Worm (Caenorhabditis elegans): ENCODE results near the gene ifta-2.

The ifta-2 gene

DNA sequence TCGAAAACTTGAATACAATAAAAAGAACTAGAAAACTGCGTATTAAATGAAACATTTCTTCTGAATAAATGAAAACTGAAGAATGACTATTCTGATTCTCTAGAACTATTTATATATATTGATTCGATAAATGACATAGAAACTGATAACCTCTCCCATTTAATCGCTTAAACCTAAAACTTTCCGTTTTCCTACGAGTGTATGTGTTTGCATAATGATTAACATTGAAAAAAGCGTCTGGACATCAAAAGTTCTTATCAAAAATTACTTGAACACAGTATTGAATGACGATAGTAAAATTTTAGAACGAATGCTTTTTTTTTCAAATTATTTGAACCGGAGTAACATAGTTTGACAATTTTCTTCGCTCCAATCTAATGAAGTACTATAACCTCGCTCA lies 40.3 kb upstream of the ifta-2 start, which contains the start of gene C49C3.9:
C49C3.9 (minus strand) TSS at position 136 of the 400 bp plus-strand sequence.
- no peak for TF ChIP-seq lsy-12 (tag; optimal IDR thresholded peaks at IDR 0.05)
- no peak for TF ChIP-seq ztf-4 (tag; optimal IDR thresholded peaks at IDR 0.05)
- TF ChIP-seq ceh-28 (tag; optimal IDR thresholded peaks at IDR 0.05) = no peak
- no peak for TF ChIP-seq unc-62 (GFP tag; optimal IDR thresholded peaks at IDR 0.05)
- TF ChIP-seq pqm-1 (tag; optimal IDR thresholded peaks at IDR 0.05) = peak; percentile 85
- no peak for TF ChIP-seq nhr-23 (tag; optimal IDR thresholded peaks at IDR 0.05)
- TF ChIP-seq elt-2 (tag; optimal IDR thresholded peaks at IDR 0.05) = peak; percentile 92
- TF ChIP-seq mml-1 (tag; optimal IDR thresholded peaks at IDR 0.05) = no peak

DNA sequence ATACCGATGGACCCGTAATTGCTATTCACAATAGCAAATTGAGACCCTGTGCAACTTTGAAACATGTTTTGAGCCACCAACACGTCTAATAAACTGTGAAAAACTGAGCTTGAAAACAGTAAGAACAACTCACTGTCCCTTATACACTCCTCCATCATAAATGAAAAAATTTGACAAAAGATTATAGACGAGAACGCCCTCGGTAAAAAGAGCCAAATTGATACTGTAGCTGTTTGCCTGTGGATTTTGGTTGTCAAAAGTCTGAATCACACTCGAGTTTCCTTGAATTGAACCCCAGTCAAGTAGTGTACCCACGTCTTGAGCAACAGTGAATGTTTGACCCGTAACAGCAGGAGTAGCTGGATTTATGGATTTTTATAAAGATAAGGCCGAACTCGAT lies 39.2 kb upstream of the ifta-2 start:
- TF ChIP-seq eor-1 (tag; optimal IDR thresholded peaks at IDR 0.05) (no peak), egl-27 (tag; optimal IDR thresholded peaks at IDR 0.05) (no peak), pqm-1 (tag; optimal IDR thresholded peaks at IDR 0.05) (no peak), skn-1 (tag; optimal IDR thresholded peaks at IDR 0.05) (no peak), ceh-82 (tag; optimal IDR thresholded peaks at IDR 0.05) (no peak), mml-1 (tag; optimal IDR thresholded peaks at IDR 0.05) (no peak), elt-1 (tag; optimal IDR thresholded peaks at IDR 0.05) (no peak), nfya-1 (tag; optimal IDR thresholded peaks at IDR 0.05; ENCODE audit: insufficient read depth) (no peak), aly-2 (tag; optimal IDR thresholded peaks at IDR 0.05) (no peak), egl-5 (tag; optimal IDR thresholded peaks at IDR 0.05) (no peak)

DNA sequence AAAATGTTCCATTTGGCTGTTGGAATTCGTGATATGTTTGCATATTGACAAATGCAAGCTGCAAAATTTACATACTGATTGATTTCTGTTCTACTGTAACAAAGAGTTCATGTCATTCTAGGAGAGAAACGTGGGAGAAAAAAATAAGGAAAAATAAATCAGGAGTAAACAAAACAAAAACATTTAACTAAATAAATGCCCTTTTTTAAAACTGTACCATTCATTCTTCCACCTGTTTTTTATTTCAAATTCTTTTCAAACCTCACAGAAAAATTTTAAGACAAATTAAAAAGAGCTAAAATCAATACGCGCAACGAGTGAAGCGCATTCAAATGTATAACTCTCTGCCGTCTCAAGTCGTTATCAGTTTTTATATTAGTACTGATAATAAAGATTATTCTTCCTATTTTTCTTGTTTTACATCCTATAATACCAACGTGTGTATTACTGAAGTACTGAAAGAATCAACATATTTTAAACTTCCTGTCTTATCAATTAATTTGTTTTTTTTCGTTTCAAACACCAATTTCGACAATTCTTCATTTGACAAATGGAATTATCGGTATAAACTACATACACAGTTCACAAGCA lies 37.2 kb upstream of the ifta-2 start, which contains the start of gene C49C3.10:
C49C3.10 (minus strand) TSS at position 51 of the 591 bp plus-strand sequence.
- TF ChIP-seq pqm-1 (tag; optimal IDR thresholded peaks at IDR 0.05) = peak; percentile 88
- no peak for TF ChIP-seq fkh-10 (GFP tag; optimal IDR thresholded peaks at IDR 0.05)
- no peak for TF ChIP-seq lin-15B (tag; optimal IDR thresholded peaks at IDR 0.05)
- TF ChIP-seq daf-12 (tag; optimal IDR thresholded peaks at IDR 0.05) = no peak
- peak; percentile 80 for TF ChIP-seq jun-1 (tag; optimal IDR thresholded peaks at IDR 0.05)
- TF ChIP-seq elt-2 (tag; optimal IDR thresholded peaks at IDR 0.05) = peak; percentile 94
- no peak for TF ChIP-seq ceh-16 (tag; optimal IDR thresholded peaks at IDR 0.05)
- peak; percentile 65 for TF ChIP-seq pha-4 (tag; optimal IDR thresholded peaks at IDR 0.05)

DNA sequence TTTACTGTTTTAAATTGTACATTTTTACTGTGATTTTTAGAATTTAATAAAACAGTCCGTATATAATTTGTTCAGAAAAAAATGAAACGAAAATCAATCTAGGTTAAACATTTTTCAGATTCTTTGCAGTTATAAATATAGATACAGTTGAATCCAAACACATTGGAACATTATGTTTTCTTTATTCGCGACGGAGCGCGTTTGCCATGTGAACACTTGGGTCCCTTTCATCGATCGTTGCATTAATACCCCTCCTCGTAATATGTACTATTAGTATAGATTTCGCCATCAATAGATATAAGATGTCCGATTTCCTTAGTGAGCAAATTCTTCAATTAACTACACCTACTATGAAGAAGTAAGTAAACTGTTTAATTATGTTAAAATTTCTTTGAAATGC lies 33.2 kb upstream of the ifta-2 start, which contains the start of gene C49C3.8:
C49C3.8 (plus strand) TSS at position 173 of the 400 bp plus-strand sequence.
- TF ChIP-seq elt-1 (tag; optimal IDR thresholded peaks at IDR 0.05) (no peak), ceh-82 (tag; optimal IDR thresholded peaks at IDR 0.05) (no peak), fos-1 (tag; optimal IDR thresholded peaks at IDR 0.05) (no peak), nhr-43 (tag; optimal IDR thresholded peaks at IDR 0.05; ENCODE audit: poor library complexity, severe bottlenecking) (no peak), pqm-1 (tag; optimal IDR thresholded peaks at IDR 0.05) (no peak), nhr-11 (tag; optimal IDR thresholded peaks at IDR 0.05) (no peak), ceh-28 (tag; optimal IDR thresholded peaks at IDR 0.05) (no peak), egl-5 (tag; optimal IDR thresholded peaks at IDR 0.05) (peak; percentile 14), sea-2 (GFP tag; optimal IDR thresholded peaks at IDR 0.05) (no peak), unc-62 (GFP tag; optimal IDR thresholded peaks at IDR 0.05) (no peak), nfya-1 (tag; optimal IDR thresholded peaks at IDR 0.05; ENCODE audit: insufficient read depth) (peak; percentile 24), pha-4 (tag; optimal IDR thresholded peaks at IDR 0.05) (peak; percentile 26)

DNA sequence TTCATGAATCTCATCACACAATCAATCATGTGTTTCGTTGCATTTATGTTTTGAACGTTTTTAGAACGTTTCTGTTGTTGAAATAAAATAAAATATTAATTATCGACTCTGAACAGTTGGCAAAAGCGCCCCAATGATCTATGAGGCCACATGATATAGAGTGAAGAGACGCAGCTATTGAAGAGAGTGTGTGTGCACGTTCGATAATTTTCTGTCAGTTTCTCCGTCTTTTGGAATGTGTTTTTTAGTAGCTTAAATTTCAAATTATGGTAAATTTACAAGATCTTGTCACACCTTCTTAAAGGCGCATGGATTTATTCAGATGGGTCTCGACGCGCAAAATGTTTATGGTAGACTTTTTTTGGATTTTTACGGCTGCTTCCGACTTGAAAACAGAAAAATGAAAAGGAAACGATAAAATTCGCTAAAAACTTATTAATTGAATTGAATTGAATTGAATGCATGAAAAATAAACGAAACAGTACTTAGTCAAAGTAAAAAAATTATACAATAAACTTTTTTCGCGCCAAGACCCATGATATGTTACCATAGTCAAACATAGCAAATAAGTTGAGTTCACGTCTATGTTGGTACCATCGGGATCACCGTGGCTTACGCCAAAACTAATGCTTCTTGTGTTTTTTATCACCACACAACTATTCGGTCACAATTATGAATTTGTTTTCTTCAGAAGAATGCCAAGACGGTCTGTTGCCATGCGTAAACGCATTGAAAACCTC lies 31.9 kb upstream of the ifta-2 start, which contains the start of gene C49C3.15:
C49C3.15 (plus strand) TSS at position 690 of the 740 bp plus-strand sequence.
- TF ChIP-seq ceh-9 (tag; optimal IDR thresholded peaks at IDR 0.05) (no peak), jun-1 (tag; optimal IDR thresholded peaks at IDR 0.05) (no peak), skn-1 (tag; optimal IDR thresholded peaks at IDR 0.05) (no peak), nhr-28 (tag; optimal IDR thresholded peaks at IDR 0.05) (no peak), unc-39 (tag; optimal IDR thresholded peaks at IDR 0.05) (no peak), nhr-12 (tag; optimal IDR thresholded peaks at IDR 0.05) (no peak), sea-2 (GFP tag; optimal IDR thresholded peaks at IDR 0.05) (no peak), mml-1 (tag; optimal IDR thresholded peaks at IDR 0.05) (no peak), egl-27 (tag; optimal IDR thresholded peaks at IDR 0.05) (no peak), ama-1 (optimal IDR thresholded peaks at IDR 0.05) (no peak), fos-1 (tag; optimal IDR thresholded peaks at IDR 0.05) (no peak), nhr-67 (tag; optimal IDR thresholded peaks at IDR 0.05) (no peak), elt-3 (tag; optimal IDR thresholded peaks at IDR 0.05) (no peak), fkh-2 (tag; optimal IDR thresholded peaks at IDR 0.05) (no peak), nhr-77 (tag; optimal IDR thresholded peaks at IDR 0.05) (no peak), eor-1 (tag; optimal IDR thresholded peaks at IDR 0.05) (no peak), pqm-1 (tag; optimal IDR thresholded peaks at IDR 0.05) (no peak), snpc-4 (tag; optimal IDR thresholded peaks at IDR 0.05) (no peak), elt-2 (tag; optimal IDR thresholded peaks at IDR 0.05) (peak; percentile 36), ztf-11 (tag; optimal IDR thresholded peaks at IDR 0.05) (no peak), hmg-11 (tag; optimal IDR thresholded peaks at IDR 0.05) (peak; percentile 45), elt-1 (tag; optimal IDR thresholded peaks at IDR 0.05) (no peak), nhr-11 (tag; optimal IDR thresholded peaks at IDR 0.05) (no peak), nhr-43 (tag; optimal IDR thresholded peaks at IDR 0.05; ENCODE audit: poor library complexity, severe bottlenecking) (no peak), lin-15B (tag; optimal IDR thresholded peaks at IDR 0.05) (peak; percentile 53), ceh-82 (tag; optimal IDR thresholded peaks at IDR 0.05) (no peak), unc-62 (GFP tag; optimal IDR thresholded peaks at IDR 0.05) (no peak), ceh-16 (tag; optimal IDR thresholded peaks at IDR 0.05) (no peak), nhr-25 (tag; optimal IDR thresholded peaks at IDR 0.05) (no peak), zag-1 (tag; optimal IDR thresholded peaks at IDR 0.05) (no peak)

All from whole organism, L3 larva.